Fruit fly (Drosophila melanogaster) whole organism, pupa: ENCODE data around the gene CG4733.

Experiments used
- CG10348 ChIP-seq: fragments of 200-800 bp; sonication (Bioruptor generic); IDR thresholded peaks from 2 replicates; pipeline ENCODE4 v1.3.6; 2022; ENCODE audit warnings: missing biosample characterization, missing genetic modification characterization
- CG12605 ChIP-seq: fragments of 200-800 bp; sonication (Bioruptor generic); IDR thresholded peaks from 2 replicates; pipeline ENCODE4 v1.3.6; 2022; ENCODE audit warnings: missing biosample characterization, missing genetic modification characterization
- CG13204 ChIP-seq: fragments of 200-800 bp; sonication (Bioruptor generic); optimal IDR thresholded peaks from 2 replicates; lab custom pipeline; 2018; ENCODE audit warnings: missing biosample characterization, mild to moderate bottlenecking, missing genetic modification characterization, moderate library complexity
- CG14655 ChIP-seq: fragments of 200-800 bp; sonication (Bioruptor generic); optimal IDR thresholded peaks from 3 replicates; lab custom pipeline; 2017; ENCODE audit warnings: mild to moderate bottlenecking, missing biosample characterization, missing genetic modification reagents, missing genetic modification characterization
- CG15710 ChIP-seq: fragments of 200-800 bp; sonication (Bioruptor generic); optimal IDR thresholded peaks from 2 replicates; lab custom pipeline; 2018; ENCODE audit warnings: missing biosample characterization, mild to moderate bottlenecking, missing genetic modification characterization, moderate library complexity
- CG17806 ChIP-seq: fragments of 200-800 bp; sonication (Bioruptor generic); optimal IDR thresholded peaks from 2 replicates; lab custom pipeline; 2018; ENCODE audit warnings: missing biosample characterization, mild to moderate bottlenecking, missing genetic modification characterization, moderate library complexity
- CG32121 ChIP-seq: fragments of 200-800 bp; sonication (Bioruptor generic); IDR thresholded peaks from 2 replicates; pipeline ENCODE4 v1.3.6; 2022; ENCODE audit warnings: missing biosample characterization, missing genetic modification characterization
- CG34367 ChIP-seq: fragments of 200-800 bp; sonication (Bioruptor generic); optimal IDR thresholded peaks from 2 replicates; lab custom pipeline; 2018; ENCODE audit warnings: missing biosample characterization, mild to moderate bottlenecking, missing genetic modification characterization
- CG4496 ChIP-seq: fragments of 200-800 bp; sonication (Bioruptor generic); IDR thresholded peaks from 3 replicates; pipeline ENCODE4 v1.3.6; 2022; ENCODE audit warnings: missing biosample characterization, missing genetic modification characterization
- CG8159 ChIP-seq: fragments of 200-800 bp; sonication (Bioruptor generic); optimal IDR thresholded peaks from 3 replicates; lab custom pipeline; 2018; ENCODE audit warnings: missing biosample characterization, mild to moderate bottlenecking, missing genetic modification characterization, moderate library complexity
- CG8301 ChIP-seq: fragments of 200-800 bp; sonication (Bioruptor generic); optimal IDR thresholded peaks from 2 replicates; lab custom pipeline; 2018; ENCODE audit warnings: missing biosample characterization, mild to moderate bottlenecking, missing genetic modification characterization
- CG9948 ChIP-seq: fragments of 200-800 bp; sonication (Bioruptor generic); optimal IDR thresholded peaks from 2 replicates; lab custom pipeline; 2018; ENCODE audit warnings: missing biosample characterization, mild to moderate bottlenecking, missing genetic modification characterization, moderate library complexity
- D1 ChIP-seq: fragments of 200-800 bp; sonication (Bioruptor generic); optimal IDR thresholded peaks from 2 replicates; lab custom pipeline; 2018; ENCODE audit warnings: missing biosample characterization, mild to moderate bottlenecking, missing genetic modification characterization, moderate library complexity
- EcR ChIP-seq: fragments of 200-800 bp; sonication (Bioruptor generic); optimal IDR thresholded peaks from 3 replicates; lab custom pipeline; 2019; ENCODE audit warnings: missing biosample characterization, missing genetic modification characterization, mild to moderate bottlenecking, moderate library complexity, missing genetic modification reagents
- Ets98B ChIP-seq: fragments of 200-800 bp; sonication (Bioruptor generic); IDR thresholded peaks from 2 replicates; pipeline ENCODE4 v1.3.6; 2022; ENCODE audit warnings: missing biosample characterization, missing genetic modification characterization
- Pif1A ChIP-seq: fragments of 200-800 bp; sonication (Bioruptor generic); optimal IDR thresholded peaks from 3 replicates; lab custom pipeline; 2016; ENCODE audit warnings: missing biosample characterization, missing genetic modification characterization
- Pif1B ChIP-seq: fragments of 200-800 bp; sonication (Bioruptor generic); optimal IDR thresholded peaks from 3 replicates; lab custom pipeline; 2016; ENCODE audit warnings: missing biosample characterization, missing genetic modification characterization
- Snoo ChIP-seq: fragments of 200-800 bp; sonication (Bioruptor generic); optimal IDR thresholded peaks from 3 replicates; lab custom pipeline; 2017; ENCODE audit warnings: missing biosample characterization, mild to moderate bottlenecking, missing genetic modification characterization, inconsistent platforms
- fd96Ca ChIP-seq: fragments of 200-800 bp; sonication (Bioruptor generic); IDR thresholded peaks from 3 replicates; pipeline ENCODE4 v1.3.6; 2022; ENCODE audit warnings: missing biosample characterization, missing genetic modification characterization
- gl ChIP-seq: fragments of 200-800 bp; sonication (Bioruptor generic); optimal IDR thresholded peaks from 2 replicates; lab custom pipeline; 2018; ENCODE audit warnings: missing biosample characterization, mild to moderate bottlenecking, missing genetic modification characterization
- rn ChIP-seq: fragments of 200-800 bp; sonication (Bioruptor generic); IDR thresholded peaks from 2 replicates; pipeline ENCODE4 v1.3.6; 2022; ENCODE audit warnings: missing biosample characterization, missing genetic modification characterization

Gene CG4733

dm6 chr3R:19890340-19890998, at the start of gene CG4733:
Gene CG4733 (plus strand): TSS chr3R:19890689.
- TF ChIP-seq CG17806 (tag; lab: Kevin White, UChicago) = no peak
- peak; percentile 14 for TF ChIP-seq CG14655 (GFP tag; lab: Kevin White, UChicago)
- TF ChIP-seq CG34367 = no peak
- peak; percentile 29; the same call in 1 of the 2 replicates for TF ChIP-seq CG12605
- no peak for TF ChIP-seq rn (GFP tag; lab: Robert Waterston, UW)
- peak; percentile 31; the same call in 1 of the 2 replicates for TF ChIP-seq CG32121 (GFP tag; lab: Robert Waterston, UW)
- TF ChIP-seq CG4496 (GFP tag; lab: Robert Waterston, UW) = 0 out of 3 replicates have a peak, but pooled peaks have one; percentile 32
- TF ChIP-seq CG13204 (GFP tag; lab: Kevin White, UChicago) = peak; percentile 58
- no peak for TF ChIP-seq CG8159 (tag; lab: Kevin White, UChicago)

dm6 chr3R:19843888-19844287, 46.6 kb upstream of the CG4733 start:
- TF ChIP-seq Pif1A (GFP tag; lab: Kevin White, UChicago) (no peak), CG4496 (GFP tag; lab: Robert Waterston, UW) (no peak), CG15710 (tag; lab: Kevin White, UChicago) (no peak), rn (GFP tag; lab: Robert Waterston, UW) (no peak), fd96Ca (GFP tag; lab: Robert Waterston, UW) (no peak), Pif1B (GFP tag; lab: Kevin White, UChicago) (no peak), Ets98B (no peak), D1 (no peak), Snoo (tag; lab: Kevin White, UChicago) (no peak), gl (tag; lab: Kevin White, UChicago) (no peak), CG8301 (tag; lab: Kevin White, UChicago) (no peak), EcR (no peak)

DNA sequence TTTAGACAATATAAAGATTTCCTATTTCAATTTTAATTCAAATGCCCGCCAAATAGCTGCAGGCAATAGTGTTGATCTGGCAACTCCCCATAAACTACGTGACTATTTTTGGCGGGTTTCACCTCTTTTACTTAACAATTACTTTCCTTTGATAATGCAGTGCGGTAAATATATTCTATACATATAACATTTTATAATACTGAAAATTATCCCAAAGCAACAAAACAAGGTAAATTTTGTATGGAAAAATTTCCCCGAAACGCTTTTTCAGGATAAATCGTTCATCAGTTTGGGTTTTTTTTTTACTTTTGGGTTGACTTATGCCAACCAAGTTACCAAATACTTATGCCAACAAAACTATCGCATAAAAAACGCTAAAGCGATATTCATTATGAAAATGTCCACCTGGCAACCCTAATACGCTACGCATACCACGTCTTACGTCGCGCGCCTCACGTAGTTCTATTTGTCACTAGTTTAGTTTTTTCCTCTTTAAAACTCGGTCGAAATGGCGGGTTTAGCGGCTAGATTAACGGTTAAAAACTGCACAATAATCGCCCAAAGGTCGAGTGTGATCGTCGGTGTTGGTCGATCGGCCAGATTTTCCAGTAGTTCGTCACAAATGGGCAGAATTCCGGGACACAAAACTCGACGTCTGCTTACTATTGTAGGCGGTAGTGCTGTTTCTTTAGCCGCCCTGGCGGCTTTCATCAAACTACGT, 43.5 kb upstream of the CG4733 start, which contains the start of gene MICU3:
TSS of gene MICU3 (plus strand) at position 442 of the 721 bp plus-strand sequence.
- TF ChIP-seq CG32121 (GFP tag; lab: Robert Waterston, UW) (0 out of 2 replicates have a peak, but pooled peaks have one; percentile 29), fd96Ca (GFP tag; lab: Robert Waterston, UW) (peak; percentile 53; the same call in 2 of the 3 replicates), CG4496 (GFP tag; lab: Robert Waterston, UW) (peak; percentile 58; the same call in 2 of the 3 replicates), D1 (peak; percentile 53), Ets98B (peak; percentile 51; the same call in 1 of the 2 replicates), CG12605 (no peak)

DNA sequence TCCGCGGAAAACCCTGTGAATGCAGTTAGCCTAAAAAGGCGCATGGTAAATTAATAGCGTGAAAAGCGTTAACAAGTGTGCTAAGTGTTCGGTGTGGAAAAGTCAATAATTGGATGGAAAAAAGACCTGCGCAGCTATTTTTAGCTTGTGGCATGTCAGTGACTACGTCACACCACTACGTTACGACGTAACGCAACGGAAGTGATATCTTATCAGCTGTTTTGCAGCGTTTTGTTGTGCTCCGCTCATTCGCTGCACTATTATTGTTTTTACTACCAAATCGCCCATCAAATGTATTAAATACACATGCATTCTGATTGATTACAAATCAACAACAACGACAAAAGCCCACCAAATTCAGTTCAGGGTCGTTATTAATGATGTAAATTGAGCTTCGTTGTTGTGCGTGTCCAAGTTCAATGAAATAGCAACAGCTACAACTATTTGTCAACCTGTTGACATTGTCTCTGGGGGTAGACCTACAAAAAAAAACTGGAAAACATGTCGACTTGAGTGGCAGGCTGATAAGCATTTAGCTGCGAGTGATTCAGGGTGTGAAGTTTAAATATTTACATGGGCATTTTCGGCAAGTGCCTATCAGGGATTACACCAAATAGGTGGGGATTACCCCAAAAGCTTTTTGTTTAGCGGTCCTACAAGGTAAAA, 42.8 kb upstream of the CG4733 start:
- TF ChIP-seq CG14655 (GFP tag; lab: Kevin White, UChicago) (no peak), CG12605 (peak; percentile 27; the same call in 1 of the 2 replicates), CG34367 (no peak), CG8159 (tag; lab: Kevin White, UChicago) (no peak)

DNA sequence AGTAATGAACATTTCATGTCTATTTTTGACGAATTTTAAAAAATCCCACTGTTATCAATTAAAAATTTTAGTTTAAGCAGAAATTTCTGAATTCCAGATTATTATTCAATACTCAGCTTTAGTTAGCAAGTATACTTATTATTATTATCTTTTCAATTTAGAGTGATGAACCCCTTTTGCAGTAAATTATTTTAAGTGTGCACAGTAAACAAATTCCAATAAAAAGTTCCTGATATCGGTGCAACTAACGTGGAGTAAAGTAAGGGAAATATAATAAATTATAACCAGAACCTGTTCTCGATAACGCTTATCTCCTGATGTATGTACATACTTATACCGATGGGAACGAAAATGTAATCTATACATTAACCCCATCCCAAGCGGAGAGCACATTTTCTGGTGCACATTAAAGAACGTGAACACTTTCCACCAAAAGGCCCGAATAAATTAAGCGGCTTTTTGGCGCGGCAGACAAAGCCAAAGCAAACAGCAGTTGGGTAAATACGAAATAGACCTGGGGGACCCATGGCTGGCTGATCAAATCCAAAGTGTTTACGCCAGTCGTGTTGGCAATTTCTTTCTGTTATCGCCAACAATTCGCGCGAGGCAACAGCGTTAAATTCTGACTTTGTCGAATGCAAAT, 32.4 kb upstream of the CG4733 start:
- TF ChIP-seq Ets98B (no peak), CG14655 (GFP tag; lab: Kevin White, UChicago) (no peak), Snoo (tag; lab: Kevin White, UChicago) (no peak), CG17806 (tag; lab: Kevin White, UChicago) (no peak), rn (GFP tag; lab: Robert Waterston, UW) (no peak), fd96Ca (GFP tag; lab: Robert Waterston, UW) (no peak), Pif1B (GFP tag; lab: Kevin White, UChicago) (no peak), CG15710 (tag; lab: Kevin White, UChicago) (no peak), CG9948 (tag; lab: Kevin White, UChicago) (no peak)

DNA sequence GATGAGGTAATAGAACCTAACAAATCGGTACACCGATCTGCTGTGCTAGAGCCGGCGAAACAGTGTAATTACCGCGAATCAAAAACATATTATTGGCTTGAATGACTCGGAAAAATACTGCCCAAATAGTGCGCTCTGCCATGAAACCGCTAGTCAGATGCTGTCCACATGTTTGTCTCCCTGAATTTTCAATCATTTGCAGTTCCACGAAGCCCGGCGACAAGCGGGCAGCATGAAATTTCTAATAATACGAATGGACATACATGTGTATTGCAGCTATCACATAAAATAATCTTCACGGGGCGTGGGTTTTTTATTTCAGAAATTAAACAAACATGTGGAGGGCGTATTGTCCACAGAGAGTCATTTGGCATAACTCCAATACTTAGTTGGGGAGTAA, 31.5 kb upstream of the CG4733 start:
- TF ChIP-seq gl (tag; lab: Kevin White, UChicago) = no peak
- no peak for TF ChIP-seq D1
- TF ChIP-seq CG10348 (GFP tag; lab: Robert Waterston, UW) = no peak
- no peak for TF ChIP-seq CG14655 (GFP tag; lab: Kevin White, UChicago)
- TF ChIP-seq EcR = no peak
- no peak for TF ChIP-seq Snoo (tag; lab: Kevin White, UChicago)
- TF ChIP-seq rn (GFP tag; lab: Robert Waterston, UW) = no peak
- TF ChIP-seq fd96Ca (GFP tag; lab: Robert Waterston, UW) = no peak
- TF ChIP-seq Pif1B (GFP tag; lab: Kevin White, UChicago) = no peak
- TF ChIP-seq CG15710 (tag; lab: Kevin White, UChicago) = no peak
- TF ChIP-seq Ets98B = no peak
